Fruit fly (Drosophila melanogaster) whole organism, adult: ENCODE results near the gene smp-30.

Experiments used
- CG11617 ChIP-seq: fragments of 200-800 bp; sonication (Bioruptor generic); optimal IDR thresholded peaks from 2 replicates; lab custom pipeline; 2017; ENCODE audit warnings: mild to moderate bottlenecking, missing biosample characterization, missing genetic modification reagents, missing genetic modification characterization
- CG12768 ChIP-seq: fragments of 200-800 bp; sonication (Bioruptor generic); optimal IDR thresholded peaks from 2 replicates; lab custom pipeline; 2017; ENCODE audit warnings: missing biosample characterization, missing genetic modification characterization, mild to moderate bottlenecking, moderate library complexity, missing genetic modification reagents
- CG14711 ChIP-seq: fragments of 200-800 bp; sonication (Bioruptor generic); optimal IDR thresholded peaks from 2 replicates; lab custom pipeline; 2018; ENCODE audit warnings: missing biosample characterization, mild to moderate bottlenecking, missing genetic modification characterization, moderate library complexity
- CG1620 ChIP-seq: fragments of 200-800 bp; sonication (Bioruptor generic); optimal IDR thresholded peaks from 2 replicates; lab custom pipeline; 2016; ENCODE audit warnings: missing biosample characterization, missing genetic modification characterization
- CG33017 ChIP-seq: fragments of 200-800 bp; sonication (Bioruptor generic); optimal IDR thresholded peaks from 2 replicates; lab custom pipeline; 2018; ENCODE audit warnings: missing biosample characterization, mild to moderate bottlenecking, missing genetic modification characterization, moderate library complexity
- CG5204 ChIP-seq: fragments of 200-800 bp; sonication (Bioruptor generic); optimal IDR thresholded peaks from 2 replicates; lab custom pipeline; 2016; ENCODE audit warnings: missing biosample characterization, missing genetic modification characterization
- CG7045 ChIP-seq: fragments of 200-800 bp; sonication (Bioruptor generic); optimal IDR thresholded peaks from 2 replicates; lab custom pipeline; 2017; ENCODE audit warnings: missing biosample characterization, mild to moderate bottlenecking, missing genetic modification characterization
- CG7101 ChIP-seq: fragments of 200-800 bp; sonication (Bioruptor generic); optimal IDR thresholded peaks from 2 replicates; lab custom pipeline; 2018; ENCODE audit warnings: missing biosample characterization, mild to moderate bottlenecking, missing genetic modification characterization, moderate library complexity
- Clk ChIP-seq: fragments of 200-800 bp; sonication (Bioruptor generic); optimal IDR thresholded peaks from 2 replicates; lab custom pipeline; 2017; ENCODE audit warnings: missing biosample characterization, missing genetic modification characterization
- Crg-1 ChIP-seq: fragments of 200-800 bp; sonication (Bioruptor generic); optimal IDR thresholded peaks from 2 replicates; lab custom pipeline; 2016; ENCODE audit warnings: missing biosample characterization, missing genetic modification characterization
- Hr96 ChIP-seq: fragments of 200-800 bp; sonication (Bioruptor generic); optimal IDR thresholded peaks from 2 replicates; lab custom pipeline; 2016; ENCODE audit warnings: missing biosample characterization, missing genetic modification characterization
- Mnt ChIP-seq: fragments of 200-800 bp; sonication (Bioruptor generic); optimal IDR thresholded peaks from 2 replicates; lab custom pipeline; 2016; ENCODE audit warnings: missing biosample characterization, mild to moderate bottlenecking, missing genetic modification characterization
- bab1 ChIP-seq: fragments of 200-800 bp; sonication (Bioruptor generic); optimal IDR thresholded peaks from 3 replicates; lab custom pipeline; 2019; ENCODE audit warnings: missing biosample characterization, mild to moderate bottlenecking, missing genetic modification characterization, moderate library complexity
- cic ChIP-seq: fragments of 200-800 bp; sonication (Bioruptor generic); optimal IDR thresholded peaks from 2 replicates; lab custom pipeline; 2017; ENCODE audit warnings: missing biosample characterization, mild to moderate bottlenecking, missing genetic modification characterization, moderate library complexity
- cnc ChIP-seq, 2 experiments: fragments of >200 bp; optimal IDR thresholded peaks; 2 replicates each; lab custom pipeline; 2017
- kay ChIP-seq: fragments of 200-800 bp; sonication (Bioruptor generic); peaks from one replicate; lab custom pipeline; 2016; ENCODE audit warnings: missing biosample characterization, missing genetic modification characterization, borderline replicate concordance
- ovo ChIP-seq: fragments of 200-800 bp; sonication (Bioruptor generic); optimal IDR thresholded peaks from 2 replicates; lab custom pipeline; 2016; ENCODE audit warnings: missing biosample characterization, missing genetic modification characterization
- pad ChIP-seq: fragments of 200-800 bp; sonication (Bioruptor generic); optimal IDR thresholded peaks from 3 replicates; lab custom pipeline; 2017; ENCODE audit warnings: missing biosample characterization, missing genetic modification characterization, mild to moderate bottlenecking, moderate library complexity, missing genetic modification reagents
- tj ChIP-seq: fragments of 200-800 bp; sonication (Bioruptor generic); optimal IDR thresholded peaks from 3 replicates; lab custom pipeline; 2017; ENCODE audit warnings: missing biosample characterization, mild to moderate bottlenecking, missing genetic modification characterization, moderate library complexity
- toe ChIP-seq: fragments of 200-800 bp; sonication (Bioruptor generic); optimal IDR thresholded peaks from 2 replicates; lab custom pipeline; 2016; ENCODE audit warnings: missing biosample characterization, missing genetic modification characterization

Gene smp-30

DNA sequence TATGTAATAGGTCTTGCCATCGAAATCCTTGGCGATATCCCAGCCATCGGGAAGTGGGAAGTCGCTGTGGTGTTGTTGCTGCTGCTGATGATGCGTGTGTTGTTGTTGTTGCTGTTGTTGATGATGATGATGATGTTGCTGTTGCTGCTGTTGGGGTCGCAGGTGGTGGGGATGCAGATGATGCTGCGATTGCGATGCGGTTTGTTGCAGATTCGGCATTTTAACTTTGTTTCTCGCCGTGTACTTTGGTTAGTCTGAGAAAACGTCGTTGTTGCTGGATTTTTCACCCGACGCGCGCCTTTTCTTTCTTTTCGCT is 27.7 kb downstream of the smp-30 start:
- TF ChIP-seq CG14711 (tag; lab: Kevin White, UChicago) = no peak
- TF ChIP-seq CG33017 (tag; lab: Kevin White, UChicago) = no peak
- TF ChIP-seq CG7101 = no peak
- TF ChIP-seq bab1 (GFP tag; lab: Kevin White, UChicago) = no peak

DNA sequence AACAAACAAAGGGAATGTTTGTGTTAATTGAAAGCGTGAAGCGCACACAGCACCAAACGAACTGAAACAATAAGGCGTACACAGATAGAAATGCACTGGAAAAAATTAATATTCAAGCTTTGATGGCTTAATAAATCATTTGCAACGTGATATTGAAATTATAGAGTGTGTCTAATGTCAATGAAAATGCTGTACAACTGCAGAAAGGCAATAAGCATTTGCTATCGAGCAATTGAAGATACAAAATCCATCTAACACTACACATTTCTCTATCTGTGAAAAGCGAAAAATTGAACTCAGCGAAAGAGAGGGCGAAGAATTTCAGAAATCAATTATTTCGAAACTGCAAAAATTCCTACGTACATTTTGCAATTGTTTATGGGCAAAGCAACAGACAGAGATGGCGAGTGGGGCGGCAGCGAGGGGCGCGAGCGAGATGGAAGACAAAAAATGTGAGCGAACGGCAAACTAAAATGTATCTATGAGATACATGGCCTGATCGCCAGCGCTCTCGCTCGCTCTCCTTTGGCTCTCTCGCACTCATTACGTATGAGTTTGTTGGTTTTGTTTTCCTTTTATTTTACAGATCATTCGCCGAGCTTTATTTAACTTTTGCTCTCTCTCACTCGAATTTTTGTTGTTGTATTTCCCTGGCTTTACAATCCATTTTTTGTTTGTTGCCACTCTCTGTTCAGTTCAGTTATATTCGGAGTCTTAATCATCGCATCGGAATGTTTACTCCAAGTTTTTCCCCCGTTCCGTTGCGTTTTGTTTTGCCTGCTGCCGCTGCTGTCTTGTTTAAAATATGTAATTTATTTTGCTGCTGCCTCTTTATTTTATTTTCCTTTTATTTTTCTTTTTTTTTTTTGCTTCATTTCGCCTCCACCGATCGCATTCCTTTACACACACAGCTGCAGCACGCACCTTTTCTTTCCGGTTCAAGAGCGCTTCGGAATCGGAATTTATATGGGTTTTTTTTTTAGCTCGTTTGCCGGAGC is 28.8 kb downstream of the smp-30 start:
- TF ChIP-seq Crg-1 (GFP tag; lab: Kevin White, UChicago) = no peak
- peak; percentile 19 for TF ChIP-seq tj (GFP tag; lab: Kevin White, UChicago)
- TF ChIP-seq cic (GFP tag; lab: Kevin White, UChicago) = no peak
- TF ChIP-seq pad (GFP tag; lab: Kevin White, UChicago) = no peak
- peak; percentile 31 for TF ChIP-seq CG14711 (tag; lab: Kevin White, UChicago)
- TF ChIP-seq Clk = no peak
- TF ChIP-seq CG33017 (tag; lab: Kevin White, UChicago) = no peak
- peak; percentile 26 for TF ChIP-seq CG7045 (GFP tag; lab: Kevin White, UChicago)
- peak; percentile 60 for TF ChIP-seq CG12768 (GFP tag; lab: Kevin White, UChicago)
- no peak for TF ChIP-seq ovo (GFP tag; lab: Kevin White, UChicago)
- TF ChIP-seq Hr96 (GFP tag; lab: Kevin White, UChicago) = no peak
- peak; percentile 25 for TF ChIP-seq CG11617
- no peak for TF ChIP-seq Mnt
- TF ChIP-seq bab1 (GFP tag; lab: Kevin White, UChicago) = peak; percentile 2
- no peak for TF ChIP-seq cnc (optimal IDR thresholded peaks at IDR 0.05; lab: Kevin White, UChicago)
- no peak for TF ChIP-seq CG1620
- no peak for TF ChIP-seq kay
- TF ChIP-seq toe = no peak
- TF ChIP-seq CG5204 = no peak
- peak; percentile 52 for TF ChIP-seq CG7101

DNA sequence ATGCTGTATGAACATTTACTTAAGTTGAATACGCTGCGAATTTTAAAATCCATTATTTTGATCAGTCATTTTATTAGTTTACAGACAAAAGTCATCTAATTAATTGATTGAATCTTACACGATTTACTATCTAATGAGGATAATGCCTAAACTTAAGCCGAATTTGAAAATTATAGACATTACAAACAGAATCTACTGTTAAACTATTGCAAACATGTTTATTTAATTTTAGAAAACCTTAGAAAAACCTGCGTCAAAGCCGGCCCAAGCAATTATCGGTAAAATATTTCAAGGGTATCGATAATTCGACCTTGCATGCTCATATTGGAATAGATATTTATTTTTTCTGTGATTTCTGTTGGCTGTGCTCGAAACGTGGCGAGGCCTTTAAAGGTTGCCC is 30.2 kb downstream of the smp-30 start:
- TF ChIP-seq CG7045 (GFP tag; lab: Kevin White, UChicago) (no peak), kay (no peak), cic (GFP tag; lab: Kevin White, UChicago) (no peak), CG12768 (GFP tag; lab: Kevin White, UChicago) (no peak), CG5204 (no peak), CG14711 (tag; lab: Kevin White, UChicago) (no peak), pad (GFP tag; lab: Kevin White, UChicago) (no peak)

DNA sequence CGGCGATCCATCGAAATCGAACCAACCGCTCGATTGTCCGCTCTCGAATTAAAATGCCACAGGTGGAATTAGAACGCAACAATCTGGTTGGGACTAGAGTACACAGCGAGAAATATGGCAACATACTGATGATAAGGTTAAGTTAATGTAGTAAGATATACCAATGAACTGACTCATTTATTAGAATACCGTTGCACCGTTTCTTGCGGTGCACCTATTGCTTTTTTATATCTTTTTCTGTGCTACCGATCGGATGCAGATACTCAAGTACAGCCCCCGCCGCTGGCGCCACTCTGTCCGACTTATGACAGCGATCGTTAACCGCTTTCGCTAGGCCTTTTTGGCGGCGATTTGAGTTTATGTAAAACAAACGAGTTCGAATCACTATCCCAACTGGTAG is 30.9 kb downstream of the smp-30 start:
- TF ChIP-seq CG14711 (tag; lab: Kevin White, UChicago) (no peak), CG7101 (no peak), kay (no peak), CG7045 (GFP tag; lab: Kevin White, UChicago) (no peak), cic (GFP tag; lab: Kevin White, UChicago) (no peak), ovo (GFP tag; lab: Kevin White, UChicago) (no peak), Clk (no peak), CG33017 (tag; lab: Kevin White, UChicago) (no peak), tj (GFP tag; lab: Kevin White, UChicago) (no peak), cnc (optimal IDR thresholded peaks at IDR 0.05; lab: Kevin White, UChicago) (no peak), Mnt (no peak), CG12768 (GFP tag; lab: Kevin White, UChicago) (no peak), CG11617 (no peak)

DNA sequence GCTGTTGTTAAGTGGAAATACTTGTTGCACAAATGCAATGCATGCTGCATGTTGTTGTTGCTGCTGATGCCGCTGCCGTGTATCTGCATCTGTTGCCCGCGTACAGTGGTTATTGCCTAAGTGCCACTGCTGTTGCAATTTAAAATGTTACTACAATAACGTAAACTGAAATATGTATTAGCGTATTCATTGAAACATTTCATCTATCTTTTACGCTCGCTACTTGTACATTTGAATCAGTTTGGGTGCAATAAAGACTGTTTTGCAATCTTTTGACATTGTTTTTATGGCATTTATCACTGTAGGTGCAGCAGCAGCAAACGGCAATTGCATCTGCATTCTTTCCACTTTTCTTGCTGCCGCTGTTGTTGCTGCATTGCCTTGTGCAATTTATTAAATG is 31.7 kb downstream of the smp-30 start:
- TF ChIP-seq bab1 (GFP tag; lab: Kevin White, UChicago) (no peak), toe (no peak), CG5204 (no peak), cic (GFP tag; lab: Kevin White, UChicago) (no peak), tj (GFP tag; lab: Kevin White, UChicago) (peak; percentile 21)

DNA sequence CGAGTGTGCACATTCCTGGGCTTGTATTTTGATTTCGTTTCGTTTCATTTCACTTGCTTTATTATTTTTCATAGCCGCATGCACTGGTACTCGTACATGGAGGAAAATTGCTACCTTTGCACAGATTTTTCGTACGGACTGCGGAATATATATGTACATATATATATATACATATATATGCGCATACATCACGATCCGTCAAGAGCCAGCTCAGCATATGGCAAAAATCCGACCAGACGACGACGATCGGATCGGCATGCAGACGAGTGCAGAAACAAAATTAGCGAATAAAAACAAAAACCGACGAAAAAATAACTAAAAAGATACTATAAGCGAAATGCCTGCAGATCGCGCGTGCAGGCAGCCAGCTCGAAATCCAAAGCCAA is 33.3 kb downstream of the smp-30 start:
- TF ChIP-seq tj (GFP tag; lab: Kevin White, UChicago) (peak; percentile 97), Clk (no peak)

DNA sequence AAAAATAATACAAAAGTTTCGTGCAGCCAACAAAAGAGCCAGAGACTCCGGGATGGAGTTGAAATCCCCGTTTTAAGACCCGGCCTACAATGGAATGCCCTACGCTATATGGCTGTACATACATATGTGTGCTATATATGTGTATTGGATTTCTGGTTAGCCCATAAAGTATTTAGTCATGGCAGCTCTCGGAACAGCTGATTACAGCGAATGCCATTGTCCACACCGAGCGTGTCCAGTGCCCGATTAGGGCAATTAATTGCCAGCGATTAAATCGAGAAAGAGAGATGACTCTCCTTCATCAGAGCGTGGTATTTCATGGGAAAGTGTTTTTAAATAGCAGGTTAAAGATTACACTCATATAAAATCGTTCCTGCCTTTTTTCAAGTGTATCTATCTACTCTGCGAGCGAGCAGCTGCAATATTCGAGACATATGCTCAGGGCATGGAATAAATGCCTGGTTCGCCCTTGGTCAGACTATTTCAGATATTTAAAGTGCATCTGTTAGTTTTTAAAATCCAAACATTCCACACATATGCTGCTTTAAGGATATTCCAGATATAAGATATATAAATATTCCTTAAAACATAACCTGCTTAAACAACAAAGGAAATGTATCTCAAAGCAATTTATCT is 33.9 kb downstream of the smp-30 start:
- no peak for TF ChIP-seq toe
- TF ChIP-seq CG7045 (GFP tag; lab: Kevin White, UChicago) = no peak
- no peak for TF ChIP-seq CG5204
- TF ChIP-seq CG11617 = no peak
- no peak for TF ChIP-seq tj (GFP tag; lab: Kevin White, UChicago)
- TF ChIP-seq cic (GFP tag; lab: Kevin White, UChicago) = no peak
- TF ChIP-seq kay = no peak
- no peak for TF ChIP-seq CG14711 (tag; lab: Kevin White, UChicago)
- no peak for TF ChIP-seq Crg-1 (GFP tag; lab: Kevin White, UChicago)
- no peak for TF ChIP-seq pad (GFP tag; lab: Kevin White, UChicago)
- TF ChIP-seq Clk = no peak
- no peak for TF ChIP-seq CG7101
- TF ChIP-seq ovo (GFP tag; lab: Kevin White, UChicago) = no peak
